Worm (Caenorhabditis elegans) whole organism, midembryonic: ENCODE measurements around the gene K02F6.7.
"Not testable (repeated sequence)": the region's sequence is repeated elsewhere in the genome, so short reads cannot be mapped to it uniquely, and the experiment has no call there.

ENCODE experiments used
- T22C8.4 ChIP-seq: fragments of 200-800 bp; sonication (Bioruptor generic); IDR thresholded peaks from 2 replicates; pipeline ENCODE4 v1.3.6; 2022; ENCODE audit warnings: missing genetic modification characterization, missing compliant biosample characterization
- flt-1 ChIP-seq: fragments of 200-800 bp; sonication (Bioruptor generic); IDR thresholded peaks from 2 replicates; pipeline ENCODE4 v1.3.6; 2022; ENCODE audit warnings: missing genetic modification characterization, missing compliant biosample characterization
- klf-2 ChIP-seq: fragments of 200-800 bp; sonication (Bioruptor generic); conservative IDR thresholded peaks from 2 replicates; pipeline ENCODE4 v1.3.6; 2022; ENCODE audit warnings: missing genetic modification reagents, missing genetic modification characterization, missing compliant biosample characterization
- med-1 ChIP-seq: sonication (generic microtip); optimal IDR thresholded peaks from 2 replicates; lab custom pipeline; 2017; ENCODE audit warnings: missing genetic modification characterization, mild to moderate bottlenecking, missing compliant biosample characterization, antibody characterized with exemption, missing genetic modification reagents; ENCODE audit not compliant: insufficient read depth
- tab-1 ChIP-seq: fragments of 200-800 bp; sonication (Bioruptor generic); IDR thresholded peaks from 2 replicates; pipeline ENCODE4 v1.3.6; 2022; ENCODE audit warnings: missing genetic modification characterization, missing compliant biosample characterization
- ztf-23 ChIP-seq: fragments of 200-800 bp; sonication (Bioruptor generic); IDR thresholded peaks from 2 replicates; pipeline ENCODE4 v1.3.6; 2022; ENCODE audit warnings: missing genetic modification reagents, missing genetic modification characterization, missing compliant biosample characterization

- TF ChIP-seq ztf-23 (GFP tag; lab: Robert Waterston, UW); flt-1; tab-1 (GFP tag; lab: Robert Waterston, UW); klf-2; T22C8.4; med-1: not testable (repeated sequence)
These were observed 16.0 kb upstream of the K02F6.7 start, which contains the start of gene K02F6.1 for ce11 chrII:2553662-2554061.
